Fruit fly (Drosophila melanogaster): ENCODE results near the gene CG5024.

Gene CG5024

DNA sequence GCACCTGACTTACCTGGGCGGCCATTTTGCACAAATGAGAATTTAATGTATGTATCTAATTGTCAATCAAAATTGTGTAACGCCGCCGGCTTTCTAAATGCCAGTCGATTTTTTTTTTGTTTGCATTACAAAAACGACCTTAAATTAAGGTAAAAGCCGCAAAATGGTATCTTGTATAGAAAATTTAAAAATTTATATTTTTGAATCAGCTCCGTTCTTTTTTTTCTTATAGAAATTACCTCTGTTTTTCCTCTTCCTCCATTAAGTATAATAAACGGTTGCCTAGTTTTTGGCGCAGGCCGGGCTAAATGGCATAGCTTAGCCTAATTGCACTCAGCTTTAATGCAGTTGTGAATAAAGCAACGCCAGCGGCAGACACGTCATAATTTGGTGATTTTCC lies 23.7 kb upstream of the CG5024 start, which contains the start of gene CG4960:
Gene CG4960 (minus strand): TSS at position 101 of the 400 bp plus-strand sequence.
- no peak for TF ChIP-seq CG2202 (tag; optimal IDR thresholded peaks at IDR 0.05)
- no peak for TF ChIP-seq gcm2 (GFP tag; optimal IDR thresholded peaks at IDR 0.05)
- no peak for TF ChIP-seq fd102C (GFP tag; optimal IDR thresholded peaks at IDR 0.05)
- TF ChIP-seq Aef1 (GFP tag; IDR thresholded peaks at IDR 0.05), result no peak
- TF ChIP-seq CG9817 (tag; optimal IDR thresholded peaks at IDR 0.05), result no peak
- TF ChIP-seq trh (GFP tag; optimal IDR thresholded peaks at IDR 0.05), result no peak
- no peak for TF ChIP-seq CG31441 (GFP tag; IDR thresholded peaks at IDR 0.05)
- TF ChIP-seq CG11560 (tag; IDR thresholded peaks at IDR 0.05), result no peak
- TF ChIP-seq CG2678 (tag; optimal IDR thresholded peaks at IDR 0.05), result no peak
- no peak for TF ChIP-seq exex (tag; optimal IDR thresholded peaks at IDR 0.05)
- TF ChIP-seq ken (GFP tag; IDR thresholded peaks at IDR 0.05), result no peak
- no peak for TF ChIP-seq dmrt11E (tag; optimal IDR thresholded peaks at IDR 0.05)
- no peak for TF ChIP-seq cwo (GFP tag; optimal IDR thresholded peaks at IDR 0.05)

dm6 chr3R:25789355-25789754 lies 21.5 kb upstream of the CG5024 start, which contains the start of gene CG31380:
Gene CG31380 (minus strand): TSS chr3R:25789455.
- no peak for TF ChIP-seq CG8944 (GFP tag; optimal IDR thresholded peaks at IDR 0.05)
- no peak for TF ChIP-seq stwl (tag; optimal IDR thresholded peaks at IDR 0.05)
- TF ChIP-seq inv (GFP tag; IDR thresholded peaks at IDR 0.05; ENCODE audit: partially characterized antibody), result no peak
- TF ChIP-seq toy (GFP tag; IDR thresholded peaks at IDR 0.05), result no peak
- no peak for TF ChIP-seq tup (GFP tag; optimal IDR thresholded peaks at IDR 0.05)
- no peak for TF ChIP-seq Atf6 (GFP tag; IDR thresholded peaks at IDR 0.05)

- TF ChIP-seq Rx (GFP tag; IDR thresholded peaks at IDR 0.05), result no peak
- TF ChIP-seq CG11504 (tag; optimal IDR thresholded peaks at IDR 0.05), result no peak
- no peak for TF ChIP-seq pfk (GFP tag; optimal IDR thresholded peaks at IDR 0.05)
- no peak for TF ChIP-seq corto (GFP tag; optimal IDR thresholded peaks at IDR 0.05)
- no peak for TF ChIP-seq ro (GFP tag; IDR thresholded peaks at IDR 0.05)
- no peak for TF ChIP-seq maf-S (GFP tag; optimal IDR thresholded peaks at IDR 0.05)
- TF ChIP-seq amos (GFP tag; IDR thresholded peaks at IDR 0.05; ENCODE audit: partially characterized antibody), result no peak
- no peak for TF ChIP-seq bowl (GFP tag; IDR thresholded peaks at IDR 0.05)
- no peak for TF ChIP-seq Bteb2 (GFP tag; optimal IDR thresholded peaks at IDR 0.05)
- TF ChIP-seq Rfx (GFP tag; IDR thresholded peaks at IDR 0.05), result no peak
- no peak for TF ChIP-seq gcm (GFP tag; optimal IDR thresholded peaks at IDR 0.05)
- TF ChIP-seq Dll (GFP tag; IDR thresholded peaks at IDR 0.05; ENCODE audit: partially characterized antibody), result no peak
- no peak for TF ChIP-seq ranshi (GFP tag; IDR thresholded peaks at IDR 0.05)
- TF ChIP-seq eve (GFP tag; optimal IDR thresholded peaks at IDR 0.05), result no peak
- no peak for TF ChIP-seq CG7357 (GFP tag; IDR thresholded peaks at IDR 0.05)
Observed at dm6 chr3R:25790371-25790770, 20.5 kb upstream of the CG5024 start, which contains the start of gene CG31093. Gene CG31093 (minus strand): TSS chr3R:25790471.

- no peak for TF ChIP-seq Side (GFP tag; optimal IDR thresholded peaks at IDR 0.05)
- peak; percentile 10; the same call in 1 of the 2 replicates for TF ChIP-seq slbo (GFP tag; IDR thresholded peaks at IDR 0.05)
- no peak for TF ChIP-seq pho (GFP tag; optimal IDR thresholded peaks at IDR 0.05)
- peak; percentile 91 for TF ChIP-seq Ets65A (GFP tag)
Observed at dm6 chr3R:25791807-25792206, 19.1 kb upstream of the CG5024 start.

Data from whole organism, embryonic.